Fruit fly (Drosophila melanogaster): ENCODE measurements around the gene Mco3.

The Mco3 gene

dm6 chr3R:25880198-25880970 is 16.9 kb upstream of the Mco3 start (continued):
- no peak for TF ChIP-seq pum (GFP tag; optimal IDR thresholded peaks at IDR 0.05)
- no peak for TF ChIP-seq Dp (GFP tag; optimal IDR thresholded peaks at IDR 0.05)
- TF ChIP-seq Adf1 (GFP tag; IDR thresholded peaks at IDR 0.05) = no peak
- TF ChIP-seq CG12155 (GFP tag; optimal IDR thresholded peaks at IDR 0.05) = peak; percentile 11
- TF ChIP-seq stc (GFP tag; IDR thresholded peaks at IDR 0.05) = no peak
- no peak for TF ChIP-seq ash1 (GFP tag; optimal IDR thresholded peaks at IDR 0.05)
- TF ChIP-seq CG34422 (GFP tag; IDR thresholded peaks at IDR 0.05) = no peak
- TF ChIP-seq CG10431 (GFP tag; optimal IDR thresholded peaks at IDR 0.05) = no peak
- peak; percentile 56; the same call in 1 of the 2 replicates for TF ChIP-seq chm (GFP tag; IDR thresholded peaks at IDR 0.05)
- no peak for TF ChIP-seq CG10321 (GFP tag; IDR thresholded peaks at IDR 0.05)
- no peak for TF ChIP-seq her (GFP tag; optimal IDR thresholded peaks at IDR 0.05)
- peak; percentile 37 for TF ChIP-seq CG30403 (GFP tag; optimal IDR thresholded peaks at IDR 0.05)
- TF ChIP-seq bcd (GFP tag; optimal IDR thresholded peaks at IDR 0.05) = peak; percentile 37
- peak; percentile 21 for TF ChIP-seq ATbp (GFP tag; optimal IDR thresholded peaks at IDR 0.05)
- no peak for TF ChIP-seq sc (optimal IDR thresholded peaks at IDR 0.05)
- TF ChIP-seq sc (GFP tag; optimal IDR thresholded peaks at IDR 0.05) = peak; percentile 45
- TF ChIP-seq CG5953 (GFP tag; IDR thresholded peaks at IDR 0.05) = no peak
- no peak for TF ChIP-seq Six4 (GFP tag; optimal IDR thresholded peaks at IDR 0.05)
- peak; percentile 14 for TF ChIP-seq CG16863 (GFP tag; optimal IDR thresholded peaks at IDR 0.05)
- TF ChIP-seq dysf (GFP tag; IDR thresholded peaks at IDR 0.05) = peak; percentile 49; the same call in 1 of the 3 replicates
- peak; percentile 30 for TF ChIP-seq cato (GFP tag; optimal IDR thresholded peaks at IDR 0.05; ENCODE audit: borderline replicate concordance)
- peak; percentile 79 for TF ChIP-seq CG17361 (GFP tag; IDR thresholded peaks at IDR 0.05)
- no peak; the same call in 1 of the 2 replicates for TF ChIP-seq Atf6 (GFP tag; IDR thresholded peaks at IDR 0.05)
- TF ChIP-seq Vsx1 (GFP tag; optimal IDR thresholded peaks at IDR 0.05) = no peak
- no peak for TF ChIP-seq CG43689 (GFP tag; IDR thresholded peaks at IDR 0.05)
- TF ChIP-seq CG4854 (GFP tag; optimal IDR thresholded peaks at IDR 0.05) = no peak
- TF ChIP-seq CG10366 (GFP tag; IDR thresholded peaks at IDR 0.05) = peak; percentile 29; the same call in 1 of the 2 replicates
- no peak for TF ChIP-seq Dref (GFP tag; IDR thresholded peaks at IDR 0.05)
- TF ChIP-seq Sox100B (GFP tag; optimal IDR thresholded peaks at IDR 0.05) = peak; percentile 50
- no peak for TF ChIP-seq Bgb (GFP tag; IDR thresholded peaks at IDR 0.05; ENCODE audit: partially characterized antibody)
- no peak for TF ChIP-seq emc (GFP tag; optimal IDR thresholded peaks at IDR 0.05)
- TF ChIP-seq HLHmδ (GFP tag; optimal IDR thresholded peaks at IDR 0.05) = no peak
- no peak for TF ChIP-seq al (GFP tag; IDR thresholded peaks at IDR 0.05)
- peak; percentile 49 for TF ChIP-seq Fer1 (GFP tag; optimal IDR thresholded peaks at IDR 0.05)
- TF ChIP-seq unc-4 (GFP tag; IDR thresholded peaks at IDR 0.05; ENCODE audit: partially characterized antibody) = no peak
- TF ChIP-seq Abd-B (GFP tag; optimal IDR thresholded peaks at IDR 0.05) = peak; percentile 33
- no peak for TF ChIP-seq hth (optimal IDR thresholded peaks at IDR 0.05)
- peak; percentile 22 for TF ChIP-seq NfI (GFP tag; optimal IDR thresholded peaks at IDR 0.05)
- peak; percentile 59 for TF ChIP-seq CG7839 (tag; optimal IDR thresholded peaks at IDR 0.05)
- TF ChIP-seq ham (GFP tag; IDR thresholded peaks at IDR 0.05) = no peak
- no peak for TF ChIP-seq insv (GFP tag; optimal IDR thresholded peaks at IDR 0.05)
- TF ChIP-seq HLH4C (GFP tag; IDR thresholded peaks at IDR 0.05; ENCODE audit: partially characterized antibody) = no peak
- TF ChIP-seq repo (GFP tag; optimal IDR thresholded peaks at IDR 0.05) = peak; percentile 19
- TF ChIP-seq CG4328 (GFP tag; optimal IDR thresholded peaks at IDR 0.05) = no peak
- TF ChIP-seq wor (GFP tag; IDR thresholded peaks at IDR 0.05) = 0 out of 2 replicates have a peak, but pooled peaks have one; percentile 17
- TF ChIP-seq CG4820 (GFP tag; optimal IDR thresholded peaks at IDR 0.05) = peak; percentile 22
- TF ChIP-seq Kr (GFP tag; optimal IDR thresholded peaks at IDR 0.05) = no peak
- no peak for TF ChIP-seq Dip2 (GFP tag; IDR thresholded peaks at IDR 0.05)
- no peak for TF ChIP-seq NK7.1 (GFP tag; optimal IDR thresholded peaks at IDR 0.05)
- TF ChIP-seq fd3F (GFP tag; optimal IDR thresholded peaks at IDR 0.05) = peak; percentile 36
- TF ChIP-seq toy (GFP tag; IDR thresholded peaks at IDR 0.05) = no peak

All from whole organism, embryonic.